Worm (Caenorhabditis elegans): Measurements from ENCODE around the gene pde-3.

The pde-3 gene

DNA sequence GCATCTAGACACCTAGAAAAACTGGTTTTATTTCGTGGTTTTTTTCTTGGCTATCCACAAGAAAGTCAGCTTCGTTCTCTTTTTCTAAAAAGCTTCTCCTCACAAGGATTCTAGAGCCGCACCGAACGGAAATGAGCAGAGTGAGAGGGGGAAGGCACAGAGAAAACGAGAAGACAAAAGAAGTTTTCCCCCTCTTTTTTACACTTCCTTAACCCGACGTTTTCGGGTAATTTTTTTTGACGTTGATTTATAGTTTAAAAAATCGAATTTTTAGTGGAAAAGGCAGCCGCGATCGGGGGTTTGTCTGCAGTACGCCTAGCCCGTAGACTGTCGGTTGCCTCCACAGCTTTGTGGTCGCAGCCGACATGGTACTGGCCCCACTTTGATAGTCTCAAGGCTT lies 27.0 kb downstream of the pde-3 start:
- TF ChIP-seq sptf-1 (tag; optimal IDR thresholded peaks at IDR 0.05) (no peak), fkh-10 (GFP tag; optimal IDR thresholded peaks at IDR 0.05) (peak; percentile 68), lin-14 (GFP tag; optimal IDR thresholded peaks at IDR 0.05) (peak; percentile 21), ceh-90 (tag; optimal IDR thresholded peaks at IDR 0.05) (no peak)

- no peak for TF ChIP-seq efl-1 (optimal IDR thresholded peaks at IDR 0.05)
- TF ChIP-seq efl-1 (GFP tag; optimal IDR thresholded peaks at IDR 0.05 in 1 of 2), result peak in 1 of 2 experiments; percentile 14
- TF ChIP-seq unc-62 (GFP tag; optimal IDR thresholded peaks at IDR 0.05), result no peak
- no peak for TF ChIP-seq ceh-63 (GFP tag; optimal IDR thresholded peaks at IDR 0.05)
These were observed 33.1 kb downstream of the pde-3 start for ce11 chrII:14952464-14953064.

ce11 chrII:14958113-14958512 lies 38.6 kb downstream of the pde-3 start, which contains the start of gene Y53F4B.1:
Gene Y53F4B.1, minus strand, starts transcription at chrII:14958213.
- TF ChIP-seq skn-1 (tag; optimal IDR thresholded peaks at IDR 0.05) (no peak), sptf-1 (tag; optimal IDR thresholded peaks at IDR 0.05) (no peak), sup-37 (GFP tag; optimal IDR thresholded peaks at IDR 0.05) (no peak), dpl-1 (GFP tag; optimal IDR thresholded peaks at IDR 0.05) (no peak), unc-130 (tag; optimal IDR thresholded peaks at IDR 0.05) (no peak), egl-13 (tag; optimal IDR thresholded peaks at IDR 0.05) (no peak), nhr-11 (tag; optimal IDR thresholded peaks at IDR 0.05) (no peak), ceh-63 (GFP tag; optimal IDR thresholded peaks at IDR 0.05) (no peak), tlp-1 (tag; optimal IDR thresholded peaks at IDR 0.05) (no peak), lin-13 (GFP tag; optimal IDR thresholded peaks at IDR 0.05) (no peak), nhr-237 (tag; optimal IDR thresholded peaks at IDR 0.05) (no peak)

ce11 chrII:14959273-14959672 lies 39.8 kb downstream of the pde-3 start:
- peak; percentile 21 for TF ChIP-seq pqm-1 (tag; optimal IDR thresholded peaks at IDR 0.05)
- TF ChIP-seq nhr-90 (tag; optimal IDR thresholded peaks at IDR 0.05; ENCODE audit: poor library complexity), result no peak
- TF ChIP-seq swsn-7 (tag; optimal IDR thresholded peaks at IDR 0.05), result no peak
- no peak for TF ChIP-seq lin-15B (tag; optimal IDR thresholded peaks at IDR 0.05)
- TF ChIP-seq ztf-11 (tag; optimal IDR thresholded peaks at IDR 0.05), result no peak
- no peak for TF ChIP-seq efl-1 (optimal IDR thresholded peaks at IDR 0.05)
- TF ChIP-seq efl-1 (GFP tag; optimal IDR thresholded peaks at IDR 0.05 in 1 of 2), result no peak
- no peak for TF ChIP-seq nhr-77 (tag; optimal IDR thresholded peaks at IDR 0.05)
- TF ChIP-seq nhr-76 (tag; optimal IDR thresholded peaks at IDR 0.05), result no peak
- no peak for TF ChIP-seq nhr-237 (tag; optimal IDR thresholded peaks at IDR 0.05)
- no peak for TF ChIP-seq unc-86 (tag; optimal IDR thresholded peaks at IDR 0.05)
- TF ChIP-seq jun-1 (tag; optimal IDR thresholded peaks at IDR 0.05), result peak; percentile 48
- no peak for TF ChIP-seq nhr-28 (tag; optimal IDR thresholded peaks at IDR 0.05)
- TF ChIP-seq elt-2 (tag; optimal IDR thresholded peaks at IDR 0.05), result peak; percentile 84

ce11 chrII:14964008-14964407 lies 44.5 kb downstream of the pde-3 start, which contains the start of gene elo-9:
Gene elo-9, minus strand, starts transcription at chrII:14964108.
- no peak for TF ChIP-seq nhr-47 (tag; optimal IDR thresholded peaks at IDR 0.05)
- TF ChIP-seq C34B4.2 (tag; optimal IDR thresholded peaks at IDR 0.05), result no peak
- TF ChIP-seq aly-2 (tag; optimal IDR thresholded peaks at IDR 0.05), result no peak
- TF ChIP-seq egl-27 (tag; optimal IDR thresholded peaks at IDR 0.05), result no peak
- no peak for TF ChIP-seq unc-130 (tag; optimal IDR thresholded peaks at IDR 0.05)
- TF ChIP-seq lsy-2 (tag; optimal IDR thresholded peaks at IDR 0.05), result no peak
- TF ChIP-seq blmp-1 (tag; optimal IDR thresholded peaks at IDR 0.05), result no peak
- TF ChIP-seq swsn-7 (tag; optimal IDR thresholded peaks at IDR 0.05), result no peak
- TF ChIP-seq zip-4 (GFP tag; optimal IDR thresholded peaks at IDR 0.05), result no peak
- no peak for TF ChIP-seq lin-14 (GFP tag; optimal IDR thresholded peaks at IDR 0.05)
- TF ChIP-seq sox-4 (tag; optimal IDR thresholded peaks at IDR 0.05), result no peak
- no peak for TF ChIP-seq C16A3.4 (tag; optimal IDR thresholded peaks at IDR 0.05)
- no peak for TF ChIP-seq nhr-90 (tag; optimal IDR thresholded peaks at IDR 0.05; ENCODE audit: poor library complexity)
- no peak for TF ChIP-seq ceh-82 (tag; optimal IDR thresholded peaks at IDR 0.05)
- no peak for TF ChIP-seq unc-62 (GFP tag; optimal IDR thresholded peaks at IDR 0.05)
- TF ChIP-seq unc-98 (GFP tag; IDR thresholded peaks at IDR 0.05), result no peak
- no peak for TF ChIP-seq ets-5 (GFP tag; IDR thresholded peaks at IDR 0.05)
- TF ChIP-seq nhr-20 (tag; optimal IDR thresholded peaks at IDR 0.05), result no peak

Measured in whole organism, L1 larva.